Worm (Caenorhabditis elegans): ENCODE data around the gene sup-10.

ce11 chrX:17567378-17567777 lies 39.2 kb downstream of the sup-10 start, which contains the start of gene F39B3.7:
- TF ChIP-seq flt-1 (GFP tag; IDR thresholded peaks at IDR 0.05) (no peak), med-1 (GFP tag; optimal IDR thresholded peaks at IDR 0.05; ENCODE audit: insufficient read depth) (no peak), klf-2 (GFP tag; conservative IDR thresholded peaks at IDR 0.05) (no peak), ref-1 (GFP tag; conservative IDR thresholded peaks at IDR 0.05) (no peak), tab-1 (GFP tag; IDR thresholded peaks at IDR 0.05) (no peak), ztf-29 (GFP tag; IDR thresholded peaks at IDR 0.05) (no peak), T22C8.4 (GFP tag; IDR thresholded peaks at IDR 0.05) (no peak)
